Fruit fly (Drosophila melanogaster): ENCODE data around the gene CG4598.

CG4598 gene

dm6 chr2L:9894871-9895364 lies 23.5 kb upstream of the CG4598 start, which contains the start of gene Bka (continued):
- TF ChIP-seq Taf1 (GFP tag; IDR thresholded peaks at IDR 0.05): no peak
- peak; percentile 60 for TF ChIP-seq CG2202 (tag; optimal IDR thresholded peaks at IDR 0.05)
- TF ChIP-seq CG9215 (GFP tag; IDR thresholded peaks at IDR 0.05): no peak
- TF ChIP-seq cad (GFP tag; optimal IDR thresholded peaks at IDR 0.05): no peak
- TF ChIP-seq wdn (GFP tag; IDR thresholded peaks at IDR 0.05): peak; percentile 17; the same call in 1 of the 2 replicates
- 0 out of 2 replicates have a peak, but pooled peaks have one; percentile 28 for TF ChIP-seq slbo (GFP tag; IDR thresholded peaks at IDR 0.05)
- TF ChIP-seq CG13123 (GFP tag; optimal IDR thresholded peaks at IDR 0.05): peak; percentile 1
- peak; percentile 71 for TF ChIP-seq CG2712 (tag; optimal IDR thresholded peaks at IDR 0.05)
- TF ChIP-seq CG10979 (tag; optimal IDR thresholded peaks at IDR 0.05): peak; percentile 59
- peak; percentile 13 for TF ChIP-seq tup (GFP tag; optimal IDR thresholded peaks at IDR 0.05)
- TF ChIP-seq MESR4 (GFP tag; optimal IDR thresholded peaks at IDR 0.05): peak; percentile 96
- TF ChIP-seq Sox100B (GFP tag; optimal IDR thresholded peaks at IDR 0.05): peak; percentile 69
- TF ChIP-seq CG17912 (GFP tag; optimal IDR thresholded peaks at IDR 0.05): no peak
- no peak for TF ChIP-seq Antp (GFP tag; optimal IDR thresholded peaks at IDR 0.05)
- TF ChIP-seq eve (GFP tag; optimal IDR thresholded peaks at IDR 0.05): no peak
- TF ChIP-seq CG12744 (GFP tag; optimal IDR thresholded peaks at IDR 0.05): no peak
- peak; percentile 61 for TF ChIP-seq CoRest (tag; optimal IDR thresholded peaks at IDR 0.05)
- TF ChIP-seq CG6272 (GFP tag; IDR thresholded peaks at IDR 0.05): no peak; the same call in 1 of the 2 replicates
- TF ChIP-seq CG11085 (GFP tag; IDR thresholded peaks at IDR 0.05): no peak
- TF ChIP-seq Gug (GFP tag; IDR thresholded peaks at IDR 0.05): no peak
- TF ChIP-seq CG12769 (tag; optimal IDR thresholded peaks at IDR 0.05): peak; percentile 55
- TF ChIP-seq lov (optimal IDR thresholded peaks at IDR 0.05): no peak
- no peak for TF ChIP-seq lov (GFP tag; IDR thresholded peaks at IDR 0.05)
- TF ChIP-seq Rx (GFP tag; IDR thresholded peaks at IDR 0.05): no peak
- TF ChIP-seq vvl (GFP tag; IDR thresholded peaks at IDR 0.05): peak; percentile 85
- TF ChIP-seq chm (GFP tag; IDR thresholded peaks at IDR 0.05): peak; percentile 31; the same call in 1 of the 2 replicates
- TF ChIP-seq CG1792 (GFP tag; optimal IDR thresholded peaks at IDR 0.05): no peak
- peak; percentile 98 for TF ChIP-seq CG14860 (GFP tag; IDR thresholded peaks at IDR 0.05; ENCODE audit: partially characterized antibody)
- TF ChIP-seq E2f2 (GFP tag; IDR thresholded peaks at IDR 0.05): peak; percentile 79
- TF ChIP-seq NfI (GFP tag; optimal IDR thresholded peaks at IDR 0.05): peak; percentile 68
- no peak for TF ChIP-seq luna (GFP tag; optimal IDR thresholded peaks at IDR 0.05)
- peak; percentile 77 for TF ChIP-seq CG9727 (GFP tag; optimal IDR thresholded peaks at IDR 0.05)
- TF ChIP-seq sc (optimal IDR thresholded peaks at IDR 0.05): no peak
- TF ChIP-seq sc (GFP tag; optimal IDR thresholded peaks at IDR 0.05): peak; percentile 43
- no peak for TF ChIP-seq E2f1 (GFP tag; IDR thresholded peaks at IDR 0.05)
- TF ChIP-seq CG2678 (tag; optimal IDR thresholded peaks at IDR 0.05): peak; percentile 61
- TF ChIP-seq cato (GFP tag; optimal IDR thresholded peaks at IDR 0.05; ENCODE audit: borderline replicate concordance): peak; percentile 31
- peak; percentile 73 for TF ChIP-seq Max (GFP tag; optimal IDR thresholded peaks at IDR 0.05)
- TF ChIP-seq CG7357 (GFP tag; IDR thresholded peaks at IDR 0.05): no peak
- peak; percentile 69 for TF ChIP-seq CG18262 (tag; optimal IDR thresholded peaks at IDR 0.05)
- no peak for TF ChIP-seq Ptx1 (GFP tag; IDR thresholded peaks at IDR 0.05)
- no peak for TF ChIP-seq Kr (GFP tag; optimal IDR thresholded peaks at IDR 0.05)
- TF ChIP-seq repo (GFP tag; optimal IDR thresholded peaks at IDR 0.05): no peak
- no peak for TF ChIP-seq CG4360 (GFP tag; IDR thresholded peaks at IDR 0.05)
- no peak for TF ChIP-seq seq (GFP tag; IDR thresholded peaks at IDR 0.05)
- peak; percentile 50 for TF ChIP-seq CG8388 (GFP tag; optimal IDR thresholded peaks at IDR 0.05)
- no peak for TF ChIP-seq sima (GFP tag; optimal IDR thresholded peaks at IDR 0.05)
- peak; percentile 79 for TF ChIP-seq CG17385 (GFP tag; optimal IDR thresholded peaks at IDR 0.05)
- TF ChIP-seq CG8290 (GFP tag; optimal IDR thresholded peaks at IDR 0.05): peak; percentile 75
- peak; percentile 56 to 66 for TF ChIP-seq CG8290 (tag; optimal IDR thresholded peaks at IDR 0.05)
- peak; percentile 75 for TF ChIP-seq CG10147 (GFP tag; optimal IDR thresholded peaks at IDR 0.05)
- TF ChIP-seq Xrp1 (GFP tag; IDR thresholded peaks at IDR 0.05): no peak
- TF ChIP-seq Oaz (GFP tag; IDR thresholded peaks at IDR 0.05): no peak

Data from whole organism, embryonic.